6 fruit fly cellular contexts compared by ENCODE assay signal in the genomic region with DNA sequence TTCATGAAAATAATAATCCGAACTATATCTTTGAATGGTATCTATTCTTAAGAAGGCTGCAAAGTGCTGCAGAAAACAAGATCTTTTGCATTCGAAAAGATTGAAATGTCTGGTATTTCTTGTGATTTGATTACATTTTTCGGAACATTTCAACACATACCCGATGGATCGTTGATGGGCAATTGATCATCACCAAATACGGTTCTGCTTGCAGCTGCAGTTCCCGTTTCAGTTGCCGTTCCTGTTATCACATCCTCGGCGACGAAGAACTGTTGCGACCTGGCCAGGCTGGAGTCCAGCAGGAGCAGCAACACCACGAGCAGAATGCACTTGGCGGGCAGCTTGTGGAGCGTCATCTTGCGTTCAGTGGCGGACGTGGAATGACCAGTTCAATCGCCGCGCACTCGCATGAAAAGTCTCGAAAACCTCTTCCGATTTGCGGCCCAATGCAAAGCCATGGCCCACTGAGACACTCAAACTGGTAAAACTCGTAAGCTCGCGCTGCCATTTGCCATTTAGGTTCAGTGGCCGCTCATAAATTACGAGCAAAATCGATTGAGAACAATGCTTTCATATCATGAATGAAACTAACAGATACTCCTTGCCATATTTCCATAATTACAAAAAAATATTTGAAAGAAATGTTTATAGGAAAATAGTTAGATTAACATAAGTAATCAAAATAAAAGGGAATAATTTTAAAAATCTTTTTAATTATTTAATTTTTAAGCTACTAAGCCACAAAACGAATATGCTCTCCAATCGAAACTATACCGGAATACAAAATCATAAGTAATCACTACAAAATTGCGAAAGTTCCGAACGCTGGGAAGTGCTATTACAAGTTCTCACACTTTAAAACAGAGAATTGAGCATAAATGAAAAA.
TF ChIP-seq lines count a peak whose summit lies in the region.

A gene (minus strand): TSS at position 382 of the 886 bp plus-strand sequence.

- TF ChIP-seq CTCF in S2 (optimal IDR thresholded peaks at IDR 0.05; lab: Kevin White, UChicago), result peak; percentile 70 to 72
- TF ChIP-seq CTCF in whole organism, embryonic (GFP tag; optimal IDR thresholded peaks at IDR 0.05; lab: Kevin White, UChicago), result peak; percentile 81

TF ChIP-seq in Kc167, 6 proteins besides CTCF, POLR2A, EP300 and RAD21:
- TF ChIP-seq h (optimal IDR thresholded peaks at IDR 0.05; lab: Kevin White, UChicago) (peak; percentile 84), psq (optimal IDR thresholded peaks at IDR 0.05; lab: Kevin White, UChicago) (no peak), ttk (optimal IDR thresholded peaks at IDR 0.05; lab: Kevin White, UChicago) (no peak), Myc (optimal IDR thresholded peaks at IDR 0.05; lab: Kevin White, UChicago) (no peak), Sin3A (optimal IDR thresholded peaks at IDR 0.05; lab: Kevin White, UChicago) (no peak)

TF ChIP-seq in whole organism, embryonic, 481 proteins besides CTCF, POLR2A, EP300 and RAD21:
- TF ChIP-seq CG5953 (GFP tag; IDR thresholded peaks at IDR 0.05; lab: Robert Waterston, UW) (0 out of 2 replicates have a peak, but pooled peaks have one; percentile 34), Dad (GFP tag; optimal IDR thresholded peaks at IDR 0.05; lab: Kevin White, UChicago) (no peak), D19B (GFP tag; optimal IDR thresholded peaks at IDR 0.05; lab: Kevin White, UChicago) (no peak), Rfx (GFP tag; IDR thresholded peaks at IDR 0.05; lab: Robert Waterston, UW) (0 out of 2 replicates have a peak, but pooled peaks have one; percentile 15), CG14965 (GFP tag; optimal IDR thresholded peaks at IDR 0.05; lab: Kevin White, UChicago; ENCODE audit: borderline replicate concordance) (peak; percentile 84), Drgx (GFP tag; IDR thresholded peaks at IDR 0.05; lab: Robert Waterston, UW) (0 out of 2 replicates have a peak, but pooled peaks have one; percentile 39), ase (GFP tag; IDR thresholded peaks at IDR 0.05; lab: Robert Waterston, UW) (0 out of 3 replicates have a peak, but pooled peaks have one; percentile 15), ewg (GFP tag; optimal IDR thresholded peaks at IDR 0.05; lab: Kevin White, UChicago) (no peak), Awh (GFP tag; IDR thresholded peaks at IDR 0.05; lab: Robert Waterston, UW) (no peak), Lpt (GFP tag; optimal IDR thresholded peaks at IDR 0.05; lab: Kevin White, UChicago) (peak; percentile 75), CG3163 (GFP tag; optimal IDR thresholded peaks at IDR 0.05; lab: Kevin White, UChicago) (no peak), Med (GFP tag; lab: Kevin White, UChicago) (peak; percentile 48)

TF ChIP-seq in whole organism, prepupa, 60 proteins besides CTCF, POLR2A, EP300 and RAD21 (continues in another document):
- TF ChIP-seq dsx (GFP tag; optimal IDR thresholded peaks at IDR 0.05; lab: Kevin White, UChicago; ENCODE audit: poor library complexity, severe bottlenecking), result no peak
- no peak for TF ChIP-seq CG6276 (GFP tag; optimal IDR thresholded peaks at IDR 0.05; lab: Kevin White, UChicago)
- no peak for TF ChIP-seq CG8319 (GFP tag; optimal IDR thresholded peaks at IDR 0.05; lab: Kevin White, UChicago)
- TF ChIP-seq Blimp-1 (GFP tag; optimal IDR thresholded peaks at IDR 0.05; lab: Kevin White, UChicago), result no peak
- TF ChIP-seq CG11902 (GFP tag; optimal IDR thresholded peaks at IDR 0.05; lab: Kevin White, UChicago), result no peak
- no peak for TF ChIP-seq vri (GFP tag; optimal IDR thresholded peaks at IDR 0.05; lab: Kevin White, UChicago)
- TF ChIP-seq CG7368 (GFP tag; optimal IDR thresholded peaks at IDR 0.05; lab: Kevin White, UChicago), result no peak
- no peak for TF ChIP-seq Hr4 (GFP tag; optimal IDR thresholded peaks at IDR 0.05; lab: Kevin White, UChicago)
- no peak for TF ChIP-seq OdsH (GFP tag; optimal IDR thresholded peaks at IDR 0.05; lab: Kevin White, UChicago)
- TF ChIP-seq CG6163 (GFP tag; IDR thresholded peaks at IDR 0.05; lab: Robert Waterston, UW), result no peak; the same call in 2 of the 3 replicates
- no peak for TF ChIP-seq CG9139 (GFP tag; optimal IDR thresholded peaks at IDR 0.05; lab: Kevin White, UChicago)
- TF ChIP-seq CG11762 (GFP tag; optimal IDR thresholded peaks at IDR 0.05; lab: Kevin White, UChicago; ENCODE audit: insufficient read depth), result no peak
- TF ChIP-seq CG10669 (GFP tag; optimal IDR thresholded peaks at IDR 0.05; lab: Kevin White, UChicago), result peak; percentile 28
- TF ChIP-seq fd59A (GFP tag; optimal IDR thresholded peaks at IDR 0.05; lab: Kevin White, UChicago), result no peak
- no peak for TF ChIP-seq CG4318 (GFP tag; optimal IDR thresholded peaks at IDR 0.05; lab: Kevin White, UChicago)
- TF ChIP-seq CG15336 (GFP tag; IDR thresholded peaks at IDR 0.05; lab: Robert Waterston, UW), result peak; percentile 69
- TF ChIP-seq Sox14 (GFP tag; optimal IDR thresholded peaks at IDR 0.05; lab: Kevin White, UChicago), result no peak
- TF ChIP-seq fd85E (GFP tag; optimal IDR thresholded peaks at IDR 0.05; lab: Kevin White, UChicago), result no peak
- no peak for TF ChIP-seq CG6808 (GFP tag; optimal IDR thresholded peaks at IDR 0.05; lab: Kevin White, UChicago)
- no peak for TF ChIP-seq dac (GFP tag; optimal IDR thresholded peaks at IDR 0.05; lab: Kevin White, UChicago)
- peak; percentile 32 for TF ChIP-seq topi (GFP tag; optimal IDR thresholded peaks at IDR 0.05; lab: Kevin White, UChicago)

TF ChIP-seq in whole organism, pupa, 21 proteins besides CTCF, POLR2A, EP300 and RAD21:
- TF ChIP-seq CG17806 (tag; optimal IDR thresholded peaks at IDR 0.05; lab: Kevin White, UChicago), result no peak
- no peak for TF ChIP-seq CG34367 (tag; optimal IDR thresholded peaks at IDR 0.05; lab: Kevin White, UChicago)
- no peak for TF ChIP-seq Snoo (tag; optimal IDR thresholded peaks at IDR 0.05; lab: Kevin White, UChicago)
- TF ChIP-seq CG8301 (tag; optimal IDR thresholded peaks at IDR 0.05; lab: Kevin White, UChicago), result peak; percentile 40
- TF ChIP-seq CG14655 (GFP tag; optimal IDR thresholded peaks at IDR 0.05; lab: Kevin White, UChicago), result peak; percentile 50
- no peak for TF ChIP-seq gl (tag; optimal IDR thresholded peaks at IDR 0.05; lab: Kevin White, UChicago)
- peak; percentile 78 for TF ChIP-seq EcR (GFP tag; optimal IDR thresholded peaks at IDR 0.05; lab: Kevin White, UChicago)
- TF ChIP-seq CG8159 (tag; optimal IDR thresholded peaks at IDR 0.05; lab: Kevin White, UChicago), result peak; percentile 11
- 0 out of 2 replicates have a peak, but pooled peaks have one; percentile 10 for TF ChIP-seq CG32121 (GFP tag; IDR thresholded peaks at IDR 0.05; lab: Robert Waterston, UW)

TF ChIP-seq in whole organism, wandering third instar larva, 38 proteins besides CTCF, POLR2A, EP300 and RAD21:
- no peak for TF ChIP-seq dmrt93B (GFP tag; optimal IDR thresholded peaks at IDR 0.05; lab: Kevin White, UChicago)
- no peak for TF ChIP-seq Dfd (GFP tag; optimal IDR thresholded peaks at IDR 0.05; lab: Kevin White, UChicago)
- TF ChIP-seq ey (GFP tag; optimal IDR thresholded peaks at IDR 0.05; lab: Kevin White, UChicago), result no peak
- TF ChIP-seq Vsx2 (GFP tag; optimal IDR thresholded peaks at IDR 0.05; lab: Kevin White, UChicago; ENCODE audit: partially characterized antibody), result no peak
- peak; percentile 37 for TF ChIP-seq HLH106 (tag; optimal IDR thresholded peaks at IDR 0.05; lab: Kevin White, UChicago)
- TF ChIP-seq h (GFP tag; optimal IDR thresholded peaks at IDR 0.05; lab: Kevin White, UChicago), result peak; percentile 25
TF ChIP-seq in whole organism, wandering third instar larva: peak in this region for 2.
